Worm (Caenorhabditis elegans) whole organism, young adult: ENCODE results near the gene nhr-37.
"Not testable (repeated sequence)": the region's sequence is repeated elsewhere in the genome, so short reads cannot be mapped to it uniquely, and the experiment has no call there.

ENCODE experiments used
- F23B12.7 ChIP-seq: sonication (generic microtip); optimal IDR thresholded peaks from 2 replicates; lab custom pipeline; 2017; ENCODE audit warnings: missing genetic modification characterization, mild to moderate bottlenecking, missing compliant biosample characterization, antibody characterized with exemption, moderate library complexity; ENCODE audit not compliant: insufficient read depth
- Y56A3A.18 ChIP-seq: fragments of 200-800 bp; sonication (Bioruptor generic); IDR thresholded peaks from 2 replicates; pipeline ENCODE4 v1.3.6; 2022; ENCODE audit warnings: missing genetic modification reagents, missing genetic modification characterization, missing compliant biosample characterization
- attf-3 ChIP-seq: fragments of 200-800 bp; sonication (Bioruptor generic); conservative IDR thresholded peaks from 2 replicates; pipeline ENCODE4 v1.3.6; 2022; ENCODE audit warnings: missing genetic modification reagents, missing genetic modification characterization, missing compliant biosample characterization
- pha-4 ChIP-seq: fragments of 150-350 bp; sonication (generic microtip); optimal IDR thresholded peaks from 2 replicates; lab custom pipeline; 2014; ENCODE audit warnings: missing biosample characterization, missing genetic modification reagents, missing genetic modification characterization
- somi-1 ChIP-seq: fragments of 200-800 bp; sonication (Bioruptor generic); optimal IDR thresholded peaks from 2 replicates; lab custom pipeline; 2018; ENCODE audit warnings: mild to moderate bottlenecking, missing genetic modification characterization, missing compliant biosample characterization
- unc-62 ChIP-seq: fragments of 150-350 bp; optimal IDR thresholded peaks from 2 replicates; lab custom pipeline; 2014; ENCODE audit warnings: missing biosample characterization, missing genetic modification reagents, missing genetic modification characterization

DNA sequence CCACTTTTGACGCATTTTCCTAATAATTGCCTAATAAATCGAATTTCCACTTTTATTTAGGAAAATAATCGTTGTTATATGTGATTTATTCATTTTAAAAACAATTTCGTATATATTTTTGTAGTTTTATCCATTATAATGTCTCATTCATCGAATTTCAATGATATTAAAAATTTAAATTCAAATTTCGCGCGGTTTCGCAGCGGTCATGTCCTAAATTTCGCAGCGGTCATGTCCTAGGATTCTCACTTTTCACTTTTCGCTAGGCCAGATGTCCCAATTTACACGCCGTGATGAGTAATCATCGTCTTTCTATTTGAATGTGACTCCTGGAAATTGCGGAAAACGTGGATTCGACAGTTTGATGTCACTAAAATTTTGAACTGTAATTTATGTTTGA, 40.2 kb upstream of the nhr-37 start, which contains the start of gene ZK1055.4:
- TF ChIP-seq pha-4; Y56A3A.18 (GFP tag; lab: Robert Waterston, UW); unc-62 (GFP tag; lab: Kevin White, UChicago); F23B12.7 (tag; lab: Kevin White, UChicago); attf-3; somi-1 (GFP tag; lab: Kevin White, UChicago): not testable (repeated sequence)
